Fruit fly (Drosophila melanogaster) S2 (cell line): ENCODE results near the gene CG43999.

Source experiments
- CG8478 ChIP-seq: fragments of >200 bp; optimal IDR thresholded peaks from 2 replicates; lab custom pipeline; 2018
- CTCF ChIP-seq, 2 experiments: fragments of >200 bp; optimal IDR thresholded peaks; 2 replicates each; lab custom pipeline; 2018

DNA sequence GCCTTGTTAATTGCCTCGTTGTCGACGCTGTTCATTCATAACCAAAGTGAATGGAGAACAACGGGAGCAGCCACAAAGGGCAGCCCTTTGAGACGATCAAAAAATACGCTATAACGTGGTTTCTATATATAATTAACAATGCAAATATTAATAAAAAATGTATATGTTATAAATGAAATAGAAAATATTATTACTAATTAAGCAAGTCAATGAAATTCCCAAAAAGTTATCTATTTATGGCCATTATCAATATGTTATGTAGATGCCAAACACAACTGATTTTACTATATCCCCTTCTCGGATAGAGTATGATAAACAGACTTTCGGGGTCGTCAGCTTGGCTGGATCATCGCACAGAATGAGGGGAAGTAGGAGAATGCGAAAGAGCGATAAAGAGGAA, 40.6 kb upstream of the CG43999 start:
- TF ChIP-seq CTCF (optimal IDR thresholded peaks at IDR 0.05; lab: Kevin White, UChicago) = no peak
- TF ChIP-seq CG8478 = no peak
